Worm (Caenorhabditis elegans) whole organism, L4 larva: ENCODE data around the gene K08B5.1.
A peak's percentile ranks its signal among the peaks of the same experiment; 100 is the strongest.

Experiments used
- hlh-30 ChIP-seq: sonication (generic microtip); optimal IDR thresholded peaks from 2 replicates; lab custom pipeline; 2017; ENCODE audit warnings: antibody characterized with exemption, mild to moderate bottlenecking, missing genetic modification characterization, missing compliant biosample characterization; ENCODE audit not compliant: insufficient read depth
- nhr-6 ChIP-seq: fragments of 150-350 bp; optimal IDR thresholded peaks from 2 replicates; lab custom pipeline; 2014; ENCODE audit warnings: missing biosample characterization, missing genetic modification characterization
- tra-1 ChIP-seq: fragments of 200-800 bp; sonication (Bioruptor generic); IDR thresholded peaks from 2 replicates; pipeline ENCODE4 v1.3.6; 2022; ENCODE audit warnings: missing genetic modification reagents, missing genetic modification characterization, missing compliant biosample characterization

The K08B5.1 gene

DNA sequence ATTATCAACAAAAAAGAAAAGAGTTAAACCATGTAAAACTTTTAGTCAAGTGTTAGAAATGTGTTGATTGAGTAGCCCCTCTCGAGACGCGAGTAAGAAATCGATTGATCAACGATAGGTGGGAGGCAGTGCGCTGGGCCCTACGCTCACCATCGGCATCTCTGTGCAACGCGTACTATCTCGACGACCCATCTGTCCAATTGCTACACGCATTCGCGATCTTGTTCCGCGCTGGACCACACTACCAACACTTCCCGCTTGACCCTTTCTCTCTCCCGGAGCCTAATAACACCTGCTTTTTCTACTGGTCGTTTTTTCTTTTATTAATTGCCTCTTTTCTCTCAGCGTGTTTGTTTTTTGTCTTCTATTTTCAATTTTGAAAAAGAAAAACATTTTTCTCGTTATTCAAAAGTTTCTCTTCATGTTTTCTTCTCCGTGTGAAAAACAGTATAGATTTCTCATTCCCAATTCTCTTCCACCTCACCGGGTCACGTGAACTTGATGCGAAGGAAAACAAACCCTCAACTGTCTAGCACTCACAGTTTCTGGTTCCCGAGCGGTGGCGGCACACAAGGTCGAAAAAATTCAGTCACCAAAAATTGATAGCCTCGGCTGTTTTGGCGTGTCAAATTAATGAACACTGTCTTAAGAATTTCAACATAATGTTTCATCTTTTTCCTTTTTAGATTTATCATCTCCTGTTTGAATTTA is 53.3 kb downstream of the K08B5.1 start (continued):
- TF ChIP-seq hlh-30 (tag; lab: Kevin White, UChicago) (peak; percentile 61), tra-1 (0 out of 2 replicates have a peak, but pooled peaks have one; percentile 14), nhr-6 (tag; lab: Kevin White, UChicago) (no peak)
